Worm (Caenorhabditis elegans) whole organism, L1 larva: Measurements from ENCODE around the gene T01B6.1.
A peak's percentile ranks its signal among the peaks of the same experiment; 100 is the strongest.

Experiments
- C04F5.9 ChIP-seq: sonication (generic microtip); optimal IDR thresholded peaks from 2 replicates; lab custom pipeline; 2016; ENCODE audit warnings: missing genetic modification characterization, missing compliant biosample characterization
- C16A3.4 ChIP-seq: fragments of 150-350 bp; optimal IDR thresholded peaks from 2 replicates; lab custom pipeline; 2014; ENCODE audit warnings: missing biosample characterization, missing genetic modification characterization
- F16B12.6 ChIP-seq: fragments of 150-350 bp; optimal IDR thresholded peaks from 2 replicates; lab custom pipeline; 2014; ENCODE audit warnings: missing biosample characterization, missing genetic modification characterization
- aha-1 ChIP-seq: fragments of 150-350 bp; optimal IDR thresholded peaks from 2 replicates; lab custom pipeline; 2014; ENCODE audit warnings: missing biosample characterization, missing genetic modification characterization
- blmp-1 ChIP-seq: fragments of 150-350 bp; optimal IDR thresholded peaks from 2 replicates; lab custom pipeline; 2014; ENCODE audit warnings: missing biosample characterization, missing genetic modification characterization
- ceh-8 ChIP-seq: fragments of 200-800 bp; sonication (Bioruptor generic); optimal IDR thresholded peaks from 2 replicates; lab custom pipeline; 2018; ENCODE audit warnings: mild to moderate bottlenecking, missing genetic modification characterization, moderate library complexity, missing compliant biosample characterization
- ceh-88 ChIP-seq: fragments of 200-800 bp; sonication (Bioruptor generic); IDR thresholded peaks from 2 replicates; pipeline ENCODE4 v1.3.6; 2022; ENCODE audit warnings: missing genetic modification characterization, missing compliant biosample characterization
- efl-1 ChIP-seq, 4 experiments: fragments of 150-350 bp; optimal IDR thresholded peaks in 3 of 4; peaks in 1 of 4; 1 replicate in 1 of 4; 2 replicates in 3 of 4; lab custom pipeline; 2014; ENCODE audit warnings: missing biosample characterization in 2 of 4, missing genetic modification characterization in 2 of 4, missing genetic modification reagents in 2 of 4
- efl-3 ChIP-seq: fragments of 200-800 bp; sonication (Bioruptor generic); optimal IDR thresholded peaks from 2 replicates; lab custom pipeline; 2018; ENCODE audit warnings: mild to moderate bottlenecking, missing genetic modification characterization, missing compliant biosample characterization
- egl-27 ChIP-seq, 2 experiments: fragments of 150-350 bp in 1 of 2; sonication (generic microtip); optimal IDR thresholded peaks; 3 replicates each; lab custom pipeline; 2017 to 2018; ENCODE audit warnings: missing biosample characterization in 2 of 2, missing genetic modification characterization in 2 of 2, missing genetic modification reagents in 2 of 2
- elt-2 ChIP-seq: sonication (generic microtip); optimal IDR thresholded peaks from 2 replicates; lab custom pipeline; 2016; ENCODE audit warnings: missing genetic modification characterization, mild to moderate bottlenecking, inconsistent platforms, missing compliant biosample characterization, missing genetic modification reagents
- elt-3 ChIP-seq, 6 experiments: fragments of 150-350 bp in 1 of 6; sonication (generic microtip); optimal IDR thresholded peaks; 2 replicates each; lab custom pipeline; 2017 to 2018; ENCODE audit warnings: missing biosample characterization in 6 of 6, missing genetic modification characterization in 6 of 6, inconsistent platforms in 1 of 6
- fos-1 ChIP-seq: fragments of 150-350 bp; optimal IDR thresholded peaks from 2 replicates; lab custom pipeline; 2014; ENCODE audit warnings: missing biosample characterization, missing genetic modification characterization
- grh-1 ChIP-seq: fragments of 200-800 bp; sonication (Bioruptor generic); IDR thresholded peaks from 2 replicates; pipeline ENCODE4 v1.3.6; 2022; ENCODE audit warnings: missing genetic modification reagents, missing genetic modification characterization, missing compliant biosample characterization
- hlh-4 ChIP-seq: sonication (generic microtip); optimal IDR thresholded peaks from 2 replicates; lab custom pipeline; 2016; ENCODE audit warnings: mild to moderate bottlenecking, missing genetic modification characterization, missing compliant biosample characterization
- jun-1 ChIP-seq: fragments of 150-350 bp; optimal IDR thresholded peaks from 2 replicates; lab custom pipeline; 2014; ENCODE audit warnings: missing biosample characterization, missing genetic modification reagents, missing genetic modification characterization
- lin-13 ChIP-seq: fragments of 150-350 bp; optimal IDR thresholded peaks from 2 replicates; lab custom pipeline; 2014; ENCODE audit warnings: missing biosample characterization, missing genetic modification reagents, missing genetic modification characterization
- lin-14 ChIP-seq: fragments of 200-800 bp; sonication (Bioruptor generic); optimal IDR thresholded peaks from 2 replicates; lab custom pipeline; 2018; ENCODE audit warnings: mild to moderate bottlenecking, missing genetic modification characterization, moderate library complexity, missing compliant biosample characterization
- lin-35 ChIP-seq, 2 experiments: fragments of 150-350 bp; optimal IDR thresholded peaks; 2 replicates each; lab custom pipeline; 2014; ENCODE audit warnings: missing biosample characterization in 2 of 2, missing genetic modification characterization in 2 of 2, missing genetic modification reagents in 2 of 2
- lir-3 ChIP-seq: sonication (generic microtip); optimal IDR thresholded peaks from 2 replicates; lab custom pipeline; 2016; ENCODE audit warnings: mild to moderate bottlenecking, missing genetic modification characterization, moderate library complexity, missing compliant biosample characterization; ENCODE audit not compliant: poor library complexity
- lsy-2 ChIP-seq, 2 experiments: fragments of 150-350 bp; optimal IDR thresholded peaks; 2 replicates each; lab custom pipeline; 2014; ENCODE audit warnings: missing biosample characterization in 2 of 2, missing genetic modification characterization in 2 of 2
- mdl-1 ChIP-seq, 2 experiments: fragments of 150-350 bp; optimal IDR thresholded peaks; 2 replicates each; lab custom pipeline; 2014 to 2017; ENCODE audit warnings: missing biosample characterization in 2 of 2, missing genetic modification characterization in 2 of 2, inconsistent platforms in 1 of 2
- mep-1 ChIP-seq: fragments of 150-350 bp; optimal IDR thresholded peaks from 2 replicates; lab custom pipeline; 2014; ENCODE audit warnings: missing biosample characterization, missing genetic modification characterization
- nhr-11 ChIP-seq: fragments of 150-350 bp; optimal IDR thresholded peaks from 2 replicates; lab custom pipeline; 2014; ENCODE audit warnings: missing biosample characterization, missing genetic modification characterization
- nhr-12 ChIP-seq: sonication (generic microtip); optimal IDR thresholded peaks from 2 replicates; lab custom pipeline; 2017; ENCODE audit warnings: missing biosample characterization, missing genetic modification characterization
- nhr-19 ChIP-seq: fragments of 200-800 bp; sonication (Bioruptor generic); conservative IDR thresholded peaks from 2 replicates; pipeline ENCODE4 v1.3.6; 2022; ENCODE audit warnings: missing genetic modification characterization, missing compliant biosample characterization
- nhr-20 ChIP-seq: sonication (generic microtip); optimal IDR thresholded peaks from 2 replicates; lab custom pipeline; 2016; ENCODE audit warnings: mild to moderate bottlenecking, missing genetic modification characterization, missing compliant biosample characterization
- nhr-28 ChIP-seq: fragments of 150-350 bp; optimal IDR thresholded peaks from 2 replicates; lab custom pipeline; 2014; ENCODE audit warnings: missing biosample characterization, missing genetic modification characterization
- nhr-47 ChIP-seq: sonication (generic microtip); optimal IDR thresholded peaks from 2 replicates; lab custom pipeline; 2016; ENCODE audit warnings: mild to moderate bottlenecking, missing genetic modification characterization, moderate library complexity, missing compliant biosample characterization
- nhr-71 ChIP-seq: sonication (generic microtip); optimal IDR thresholded peaks from 2 replicates; lab custom pipeline; 2016; ENCODE audit warnings: mild to moderate bottlenecking, missing genetic modification characterization, moderate library complexity, missing compliant biosample characterization
- nhr-85 ChIP-seq: sonication (generic microtip); peaks from one replicate; lab custom pipeline; 2016; ENCODE audit warnings: missing genetic modification characterization, inconsistent platforms, missing compliant biosample characterization
- nhr-90 ChIP-seq: sonication (generic microtip); optimal IDR thresholded peaks from 2 replicates; lab custom pipeline; 2016; ENCODE audit warnings: mild to moderate bottlenecking, missing genetic modification characterization, missing compliant biosample characterization; ENCODE audit not compliant: poor library complexity
- pag-3 ChIP-seq: sonication (generic microtip); optimal IDR thresholded peaks from 2 replicates; lab custom pipeline; 2017; ENCODE audit warnings: missing genetic modification characterization, mild to moderate bottlenecking, missing compliant biosample characterization, antibody characterized with exemption, borderline replicate concordance; ENCODE audit not compliant: insufficient read depth
- rnt-1 ChIP-seq: sonication (generic microtip); optimal IDR thresholded peaks from 2 replicates; lab custom pipeline; 2016; ENCODE audit warnings: mild to moderate bottlenecking, missing genetic modification characterization, moderate library complexity, missing compliant biosample characterization
- skn-1 ChIP-seq: fragments of 150-350 bp; optimal IDR thresholded peaks from 2 replicates; lab custom pipeline; 2014; ENCODE audit warnings: missing biosample characterization, missing genetic modification characterization
- snu-23 ChIP-seq: sonication (generic microtip); optimal IDR thresholded peaks from 2 replicates; lab custom pipeline; 2016; ENCODE audit warnings: missing genetic modification characterization, missing compliant biosample characterization
- sptf-1 ChIP-seq: fragments of 150-350 bp; optimal IDR thresholded peaks from 2 replicates; lab custom pipeline; 2014; ENCODE audit warnings: missing biosample characterization, missing genetic modification characterization
- sup-37 ChIP-seq: fragments of 200-800 bp; sonication (Bioruptor generic); optimal IDR thresholded peaks from 2 replicates; lab custom pipeline; 2018; ENCODE audit warnings: mild to moderate bottlenecking, missing genetic modification characterization, missing compliant biosample characterization
- swsn-7 ChIP-seq: sonication (generic microtip); optimal IDR thresholded peaks from 2 replicates; lab custom pipeline; 2016; ENCODE audit warnings: missing genetic modification characterization, missing compliant biosample characterization
- tbx-2 ChIP-seq: sonication (generic microtip); optimal IDR thresholded peaks from 2 replicates; lab custom pipeline; 2016; ENCODE audit warnings: missing genetic modification characterization, missing compliant biosample characterization
- unc-130 ChIP-seq: fragments of 150-350 bp; optimal IDR thresholded peaks from 2 replicates; lab custom pipeline; 2017; ENCODE audit warnings: missing biosample characterization, missing genetic modification characterization, inconsistent platforms
- unc-86 ChIP-seq: sonication (generic microtip); optimal IDR thresholded peaks from 2 replicates; lab custom pipeline; 2016; ENCODE audit warnings: missing genetic modification characterization, missing compliant biosample characterization
- xbp-1 ChIP-seq: sonication (generic microtip); optimal IDR thresholded peaks from 2 replicates; lab custom pipeline; 2016; ENCODE audit warnings: missing genetic modification characterization, missing compliant biosample characterization
- ztf-4 ChIP-seq: fragments of 150-350 bp; optimal IDR thresholded peaks from 2 replicates; lab custom pipeline; 2014; ENCODE audit warnings: missing biosample characterization, missing genetic modification characterization

T01B6.1 gene

DNA sequence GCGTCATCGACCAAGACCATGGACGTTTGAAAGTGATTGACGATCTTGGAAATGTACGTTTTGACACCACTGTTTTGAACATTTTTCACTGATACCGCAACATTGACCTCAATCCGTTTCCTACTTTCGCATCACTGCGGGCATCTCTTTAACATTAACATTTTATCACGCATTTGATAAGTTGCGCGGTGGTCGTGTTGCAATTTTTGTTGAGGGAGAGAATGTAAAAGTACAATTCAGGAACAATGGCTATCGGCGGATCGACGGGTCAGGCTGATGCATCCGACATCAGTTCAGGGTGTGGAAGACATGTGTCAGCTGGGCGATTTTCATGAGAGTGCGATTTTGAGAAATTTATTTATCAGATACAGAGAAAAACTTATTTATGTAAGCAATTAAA is 32.2 kb upstream of the T01B6.1 start:
- TF ChIP-seq blmp-1 (tag; lab: Kevin White, UChicago) (peak; percentile 82), jun-1 (tag; lab: Kevin White, UChicago) (no peak), efl-1 (optimal IDR thresholded peaks at IDR 0.05; lab: Kevin White, UChicago) (no peak), efl-1 (GFP tag; optimal IDR thresholded peaks at IDR 0.05 in 1 of 2; lab: Kevin White, UChicago) (peak in 1 of 2 experiments; percentile 44)
- TF ChIP-seq, all 84 proteins: peak for 2

DNA sequence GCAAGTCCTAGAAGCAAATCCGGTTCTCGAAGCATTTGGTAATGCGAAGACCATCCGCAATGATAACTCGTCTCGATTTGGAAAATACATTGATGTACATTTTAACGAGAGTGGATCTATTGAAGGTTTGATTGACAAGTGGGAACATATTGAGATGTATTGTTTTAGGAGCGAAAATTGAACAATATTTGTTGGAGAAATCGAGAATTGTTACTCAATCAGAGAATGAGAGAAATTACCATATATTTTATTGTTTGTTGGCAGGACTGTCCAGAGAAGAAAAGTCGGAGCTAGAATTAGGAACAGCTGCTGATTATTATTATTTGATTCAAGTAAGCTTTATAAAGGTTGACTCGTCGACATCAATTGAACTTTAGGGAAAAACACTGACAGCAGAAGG is 31.0 kb upstream of the T01B6.1 start:
- TF ChIP-seq grh-1 (no peak), swsn-7 (tag; lab: Kevin White, UChicago) (no peak), ceh-8 (GFP tag; lab: Kevin White, UChicago) (no peak), unc-86 (tag; lab: Kevin White, UChicago) (no peak), unc-130 (tag; lab: Kevin White, UChicago) (no peak), hlh-4 (tag; lab: Kevin White, UChicago) (no peak)
- TF ChIP-seq, all 84 proteins: peak for 0

DNA sequence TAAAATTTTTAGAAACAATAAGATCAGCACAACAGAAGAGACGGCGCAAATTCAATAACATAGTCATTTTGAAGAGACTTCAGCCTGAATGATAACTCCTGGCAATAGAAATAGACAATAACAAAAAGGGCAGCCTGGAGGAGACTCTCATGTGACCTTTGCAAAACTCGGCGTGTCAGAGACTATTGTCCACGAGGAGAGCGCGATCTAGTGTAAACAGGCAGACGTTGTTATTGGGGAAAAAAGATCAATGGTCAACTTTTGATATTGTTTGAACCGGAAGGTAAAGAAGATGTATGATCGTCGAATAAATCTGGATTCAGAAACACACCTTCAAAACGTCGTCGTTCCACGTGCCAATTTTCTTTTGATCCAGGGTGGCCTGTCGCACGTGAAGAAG is 19.3 kb upstream of the T01B6.1 start:
- TF ChIP-seq fos-1 (tag; lab: Kevin White, UChicago) = no peak
- no peak for TF ChIP-seq ceh-8 (GFP tag; lab: Kevin White, UChicago)
- TF ChIP-seq mep-1 (tag; lab: Kevin White, UChicago) = no peak
- peak; percentile 80 for TF ChIP-seq unc-130 (tag; lab: Kevin White, UChicago)
- TF ChIP-seq mdl-1 (tag; optimal IDR thresholded peaks at IDR 0.05; lab: Kevin White, UChicago) = peak in 1 of 2 experiments; percentile 94
- peak; percentile 81 for TF ChIP-seq nhr-71 (tag; lab: Kevin White, UChicago)
- TF ChIP-seq lir-3 (tag; lab: Kevin White, UChicago) = peak; percentile 25
- TF ChIP-seq C16A3.4 (tag; lab: Kevin White, UChicago) = peak; percentile 36
- TF ChIP-seq lsy-2 (tag; optimal IDR thresholded peaks at IDR 0.05; lab: Kevin White, UChicago) = peak in 1 of 2 experiments; percentile 15
- peak; percentile 24 for TF ChIP-seq elt-2
- no peak for TF ChIP-seq ceh-88 (GFP tag; lab: Robert Waterston, UW)
- no peak for TF ChIP-seq jun-1 (tag; lab: Kevin White, UChicago)
- TF ChIP-seq nhr-90 (tag; lab: Kevin White, UChicago) = peak; percentile 48
- TF ChIP-seq C04F5.9 (tag; lab: Kevin White, UChicago) = no peak
- no peak for TF ChIP-seq sptf-1 (tag; lab: Kevin White, UChicago)
- TF ChIP-seq hlh-4 (tag; lab: Kevin White, UChicago) = no peak
- no peak for TF ChIP-seq egl-27 (tag; optimal IDR thresholded peaks at IDR 0.05; lab: Kevin White, UChicago)
- peak in 1 of 6 experiments; percentile 71 for TF ChIP-seq elt-3 (tag; optimal IDR thresholded peaks at IDR 0.05; lab: Kevin White, UChicago)
- no peak for TF ChIP-seq sup-37 (GFP tag; lab: Kevin White, UChicago)
- TF ChIP-seq efl-3 (GFP tag; lab: Kevin White, UChicago) = no peak
- peak; percentile 60 for TF ChIP-seq rnt-1 (tag; lab: Kevin White, UChicago)
- TF ChIP-seq nhr-11 (tag; lab: Kevin White, UChicago) = no peak
- peak; percentile 42 for TF ChIP-seq blmp-1 (tag; lab: Kevin White, UChicago)
- TF ChIP-seq lin-14 (GFP tag; lab: Kevin White, UChicago) = peak; percentile 81
- no peak for TF ChIP-seq nhr-12
- peak; percentile 42 for TF ChIP-seq nhr-47 (tag; lab: Kevin White, UChicago)
- peak; percentile 11 for TF ChIP-seq xbp-1 (tag; lab: Kevin White, UChicago)
- TF ChIP-seq skn-1 (tag; lab: Kevin White, UChicago) = peak; percentile 76
- peak; percentile 60 for TF ChIP-seq nhr-19 (GFP tag; lab: Robert Waterston, UW)
- TF ChIP-seq nhr-28 (tag; lab: Kevin White, UChicago) = no peak
- peak; percentile 87 for TF ChIP-seq nhr-85 (tag; lab: Kevin White, UChicago)
- no peak for TF ChIP-seq F16B12.6
- no peak for TF ChIP-seq lin-13 (GFP tag; lab: Kevin White, UChicago)
- TF ChIP-seq efl-1 (optimal IDR thresholded peaks at IDR 0.05; lab: Kevin White, UChicago) = peak in 1 of 2 experiments; percentile 4
- peak in 1 of 2 experiments; percentile 1 for TF ChIP-seq efl-1 (GFP tag; optimal IDR thresholded peaks at IDR 0.05 in 1 of 2; lab: Kevin White, UChicago)
- peak; percentile 79 for TF ChIP-seq snu-23 (GFP tag; lab: Kevin White, UChicago)
- no peak for TF ChIP-seq aha-1 (tag; lab: Kevin White, UChicago)
- peak in 1 of 2 experiments; percentile 50 for TF ChIP-seq lin-35 (GFP tag; optimal IDR thresholded peaks at IDR 0.05; lab: Kevin White, UChicago)
- peak; percentile 78 for TF ChIP-seq nhr-20 (tag; lab: Kevin White, UChicago)
- peak; percentile 24 for TF ChIP-seq tbx-2 (tag; lab: Kevin White, UChicago)
- TF ChIP-seq pag-3 (tag; lab: Kevin White, UChicago) = no peak
- TF ChIP-seq ztf-4 = no peak
